Fruit fly (Drosophila melanogaster): ENCODE measurements around the gene CG42537.
A peak's percentile ranks its signal among the peaks of the same experiment; 100 is the strongest.

Gene CG42537

dm6 chr3R:6400710-6401521, 23.3 kb downstream of the CG42537 start (continued):
- TF ChIP-seq CG15269 (tag; optimal IDR thresholded peaks at IDR 0.05) = peak; percentile 26
- TF ChIP-seq bsh (GFP tag; optimal IDR thresholded peaks at IDR 0.05) = peak in 1 of 2 experiments; percentile 22
- TF ChIP-seq Blimp-1 (GFP tag; optimal IDR thresholded peaks at IDR 0.05) = peak; percentile 26
- TF ChIP-seq Med (GFP tag) = peak; percentile 74
- peak; percentile 51 for TF ChIP-seq CG3281 (GFP tag; optimal IDR thresholded peaks at IDR 0.05)
- peak in 1 of 2 experiments; percentile 72 for TF ChIP-seq Eip74EF (GFP tag; optimal IDR thresholded peaks at IDR 0.05)
- no peak for TF ChIP-seq tin (GFP tag; optimal IDR thresholded peaks at IDR 0.05)
- TF ChIP-seq bbx (GFP tag; IDR thresholded peaks at IDR 0.05; ENCODE audit: partially characterized antibody) = no peak
- no peak for TF ChIP-seq peb (GFP tag; IDR thresholded peaks at IDR 0.05)
- peak; percentile 59 for TF ChIP-seq abd-A (tag; optimal IDR thresholded peaks at IDR 0.05)
- TF ChIP-seq fd64A (GFP tag; optimal IDR thresholded peaks at IDR 0.05) = peak; percentile 39
- TF ChIP-seq Atf6 (GFP tag; IDR thresholded peaks at IDR 0.05) = 0 out of 2 replicates have a peak, but pooled peaks have one; percentile 11
- TF ChIP-seq ATbp (GFP tag; optimal IDR thresholded peaks at IDR 0.05) = peak; percentile 67
- TF ChIP-seq HHEX (GFP tag; optimal IDR thresholded peaks at IDR 0.05) = peak; percentile 29
- TF ChIP-seq CG3995 (GFP tag; optimal IDR thresholded peaks at IDR 0.05) = no peak
- TF ChIP-seq sd (tag; optimal IDR thresholded peaks at IDR 0.05) = peak; percentile 79
- no peak for TF ChIP-seq pho (GFP tag; optimal IDR thresholded peaks at IDR 0.05)
- peak; percentile 52 for TF ChIP-seq CG6813 (GFP tag; optimal IDR thresholded peaks at IDR 0.05)
- TF ChIP-seq CrebB (tag; optimal IDR thresholded peaks at IDR 0.05) = peak; percentile 5
- TF ChIP-seq CG8290 (GFP tag; optimal IDR thresholded peaks at IDR 0.05) = no peak
- peak in 1 of 2 experiments; percentile 2 for TF ChIP-seq CG8290 (tag; optimal IDR thresholded peaks at IDR 0.05)
- TF ChIP-seq CG5180 (GFP tag; optimal IDR thresholded peaks at IDR 0.05) = peak; percentile 31
- peak; percentile 41 for TF ChIP-seq CG8924 (tag; optimal IDR thresholded peaks at IDR 0.05)
- TF ChIP-seq Meics (GFP tag; optimal IDR thresholded peaks at IDR 0.05) = peak; percentile 8
- no peak for TF ChIP-seq CG31224 (GFP tag; IDR thresholded peaks at IDR 0.05)
- TF ChIP-seq tio (GFP tag; optimal IDR thresholded peaks at IDR 0.05) = no peak
- TF ChIP-seq oc (tag; optimal IDR thresholded peaks at IDR 0.05) = peak; percentile 10
- TF ChIP-seq Fer1 (GFP tag; optimal IDR thresholded peaks at IDR 0.05) = peak; percentile 48
- TF ChIP-seq PHDP (tag; optimal IDR thresholded peaks at IDR 0.05) = peak; percentile 44
- TF ChIP-seq CG10543 (GFP tag; optimal IDR thresholded peaks at IDR 0.05) = peak; percentile 34
- TF ChIP-seq ci (GFP tag; IDR thresholded peaks at IDR 0.05) = peak; percentile 11; the same call in 1 of the 3 replicates
- no peak for TF ChIP-seq tgo (GFP tag; IDR thresholded peaks at IDR 0.05)
- peak; percentile 31 for TF ChIP-seq CG11504 (tag; optimal IDR thresholded peaks at IDR 0.05)
- TF ChIP-seq pb (GFP tag; optimal IDR thresholded peaks at IDR 0.05) = no peak
- TF ChIP-seq CG12769 (tag; optimal IDR thresholded peaks at IDR 0.05) = peak; percentile 38
- peak; percentile 20 for TF ChIP-seq kni (GFP tag; optimal IDR thresholded peaks at IDR 0.05)
- peak; percentile 4 for TF ChIP-seq B-H2 (GFP tag; optimal IDR thresholded peaks at IDR 0.05)
- TF ChIP-seq salm (tag; optimal IDR thresholded peaks at IDR 0.05) = peak; percentile 52
- TF ChIP-seq CG2678 (tag; optimal IDR thresholded peaks at IDR 0.05) = peak; percentile 51
- peak; percentile 56 for TF ChIP-seq CG17359 (tag; optimal IDR thresholded peaks at IDR 0.05)
- no peak for TF ChIP-seq CG10209 (GFP tag; optimal IDR thresholded peaks at IDR 0.05)
- peak; percentile 26 for TF ChIP-seq lbe (GFP tag; optimal IDR thresholded peaks at IDR 0.05)
- TF ChIP-seq CG13287 (GFP tag; IDR thresholded peaks at IDR 0.05; ENCODE audit: partially characterized antibody) = 0 out of 2 replicates have a peak, but pooled peaks have one; percentile 9
- TF ChIP-seq eve (GFP tag; optimal IDR thresholded peaks at IDR 0.05) = peak in 1 of 2 experiments; percentile 64
- peak; percentile 12 for TF ChIP-seq Sox102F (GFP tag; optimal IDR thresholded peaks at IDR 0.05)
- peak; percentile 29 for TF ChIP-seq CG13894 (tag; optimal IDR thresholded peaks at IDR 0.05)
- TF ChIP-seq wek (GFP tag; optimal IDR thresholded peaks at IDR 0.05) = peak; percentile 57

Measured in whole organism, embryonic.